Fruit fly (Drosophila melanogaster) whole organism, embryonic: Measurements from ENCODE around the gene Oatp33Eb.

ENCODE experiments used
- Antp ChIP-seq: fragments of 200-800 bp; sonication (Bioruptor generic); optimal IDR thresholded peaks from 3 replicates; lab custom pipeline; 2016; ENCODE audit warnings: missing biosample characterization, missing genetic modification characterization
- BEAF-32 ChIP-seq: fragments of 200-800 bp; sonication (Bioruptor generic); optimal IDR thresholded peaks from 3 replicates; lab custom pipeline; 2017; ENCODE audit warnings: missing biosample characterization, missing genetic modification characterization, mild to moderate bottlenecking, moderate library complexity, missing genetic modification reagents
- Bgb ChIP-seq: fragments of 200-800 bp; sonication (Bioruptor generic); IDR thresholded peaks from 2 replicates; pipeline ENCODE4 v1.3.6; 2022; ENCODE audit warnings: missing biosample characterization, missing genetic modification characterization; ENCODE audit not compliant: partially characterized antibody
- CG11093 ChIP-seq: fragments of 200-800 bp; sonication (Bioruptor generic); IDR thresholded peaks from 3 replicates; pipeline ENCODE4 v1.3.6; 2022; ENCODE audit warnings: missing biosample characterization, missing genetic modification characterization
- CG12769 ChIP-seq: fragments of 200-800 bp; sonication (Bioruptor generic); optimal IDR thresholded peaks from 2 replicates; lab custom pipeline; 2019; ENCODE audit warnings: missing biosample characterization, mild to moderate bottlenecking, missing genetic modification characterization, moderate library complexity
- CG13287 ChIP-seq: fragments of 200-800 bp; sonication (Bioruptor generic); IDR thresholded peaks from 2 replicates; pipeline ENCODE4 v1.3.6; 2022; ENCODE audit warnings: missing biosample characterization, missing genetic modification characterization; ENCODE audit not compliant: partially characterized antibody
- CG1602 ChIP-seq: fragments of 200-800 bp; sonication (Bioruptor generic); optimal IDR thresholded peaks from 3 replicates; lab custom pipeline; 2016; ENCODE audit warnings: missing biosample characterization, missing genetic modification characterization
- CG1603 ChIP-seq: fragments of 200-800 bp; sonication (Bioruptor generic); optimal IDR thresholded peaks from 2 replicates; lab custom pipeline; 2019; ENCODE audit warnings: missing biosample characterization, mild to moderate bottlenecking, missing genetic modification characterization, moderate library complexity
- CG17385 ChIP-seq: fragments of 200-800 bp; sonication (Bioruptor generic); optimal IDR thresholded peaks from 3 replicates; lab custom pipeline; 2018; ENCODE audit warnings: missing biosample characterization, mild to moderate bottlenecking, missing genetic modification characterization
- CG32767 ChIP-seq: fragments of 200-800 bp; sonication (Bioruptor generic); IDR thresholded peaks from 2 replicates; pipeline ENCODE4 v1.3.6; 2022; ENCODE audit warnings: missing biosample characterization, missing genetic modification characterization
- CG34376 ChIP-seq: fragments of 200-800 bp; sonication (Bioruptor generic); optimal IDR thresholded peaks from 2 replicates; lab custom pipeline; 2018; ENCODE audit warnings: missing biosample characterization, mild to moderate bottlenecking, missing genetic modification characterization
- CG3995 ChIP-seq: fragments of 200-800 bp; sonication (Bioruptor generic); optimal IDR thresholded peaks from 3 replicates; lab custom pipeline; 2016; ENCODE audit warnings: missing biosample characterization, missing genetic modification characterization
- CG42726 ChIP-seq: fragments of 200-800 bp; sonication (Bioruptor generic); IDR thresholded peaks from 2 replicates; pipeline ENCODE4 v1.3.6; 2022; ENCODE audit warnings: missing biosample characterization, missing genetic modification characterization; ENCODE audit not compliant: partially characterized antibody
- CG4617 ChIP-seq: fragments of 200-800 bp; sonication (Bioruptor generic); optimal IDR thresholded peaks from 3 replicates; lab custom pipeline; 2016; ENCODE audit warnings: missing biosample characterization, missing genetic modification characterization, borderline replicate concordance
- CG6813 ChIP-seq: fragments of 200-800 bp; sonication (Bioruptor generic); optimal IDR thresholded peaks from 2 replicates; lab custom pipeline; 2017; ENCODE audit warnings: missing biosample characterization, missing genetic modification characterization, mild to moderate bottlenecking, moderate library complexity, missing genetic modification reagents
- CG7786 ChIP-seq: fragments of 200-800 bp; sonication (Bioruptor generic); optimal IDR thresholded peaks from 2 replicates; lab custom pipeline; 2016; ENCODE audit warnings: missing biosample characterization, missing genetic modification characterization
- CG7963 ChIP-seq: fragments of 200-800 bp; sonication (Bioruptor generic); IDR thresholded peaks from 3 replicates; pipeline ENCODE4 v1.3.6; 2022; ENCODE audit warnings: missing biosample characterization, missing genetic modification characterization; ENCODE audit not compliant: partially characterized antibody
- CG7987 ChIP-seq: fragments of 200-800 bp; sonication (Bioruptor generic); optimal IDR thresholded peaks from 2 replicates; lab custom pipeline; 2018; ENCODE audit warnings: missing biosample characterization, mild to moderate bottlenecking, missing genetic modification characterization, moderate library complexity
- Dp ChIP-seq: fragments of 200-800 bp; sonication (Bioruptor generic); optimal IDR thresholded peaks from 2 replicates; lab custom pipeline; 2018; ENCODE audit warnings: missing biosample characterization, mild to moderate bottlenecking, missing genetic modification characterization, moderate library complexity
- Dref ChIP-seq: fragments of 200-800 bp; sonication (Bioruptor generic); IDR thresholded peaks from 2 replicates; pipeline ENCODE4 v1.3.6; 2022; ENCODE audit warnings: missing biosample characterization, missing genetic modification characterization
- Elba2 ChIP-seq: fragments of 200-800 bp; sonication (Bioruptor generic); optimal IDR thresholded peaks from 3 replicates; lab custom pipeline; 2016; ENCODE audit warnings: missing biosample characterization, missing genetic modification characterization
- Fer3 ChIP-seq: fragments of 200-800 bp; sonication (Bioruptor generic); optimal IDR thresholded peaks from 2 replicates; lab custom pipeline; 2018; ENCODE audit warnings: missing biosample characterization, mild to moderate bottlenecking, missing genetic modification characterization, moderate library complexity
- HmgD ChIP-seq: fragments of 200-800 bp; sonication (Bioruptor generic); optimal IDR thresholded peaks from 3 replicates; lab custom pipeline; 2016; ENCODE audit warnings: missing biosample characterization, missing genetic modification characterization
- HmgZ ChIP-seq: fragments of 200-800 bp; sonication (Bioruptor generic); optimal IDR thresholded peaks from 2 replicates; lab custom pipeline; 2018; ENCODE audit warnings: missing biosample characterization, mild to moderate bottlenecking, missing genetic modification characterization
- MBD-R2 ChIP-seq: fragments of 200-800 bp; sonication (Bioruptor generic); IDR thresholded peaks from 2 replicates; pipeline ENCODE4 v1.3.6; 2022; ENCODE audit warnings: missing biosample characterization, missing genetic modification characterization
- MESR4 ChIP-seq: fragments of 200-800 bp; sonication (Bioruptor generic); optimal IDR thresholded peaks from 2 replicates; lab custom pipeline; 2018; ENCODE audit warnings: missing biosample characterization, mild to moderate bottlenecking, missing genetic modification characterization, moderate library complexity
- Mad ChIP-seq: fragments of 200-800 bp; sonication (Bioruptor generic); optimal IDR thresholded peaks from 2 replicates; lab custom pipeline; 2016; ENCODE audit warnings: missing biosample characterization, missing genetic modification characterization
- NFAT ChIP-seq: fragments of 200-800 bp; sonication (Bioruptor generic); IDR thresholded peaks from 2 replicates; pipeline ENCODE4 v1.3.6; 2022; ENCODE audit warnings: missing biosample characterization, missing genetic modification characterization
- Side ChIP-seq: fragments of 200-800 bp; sonication (Bioruptor generic); optimal IDR thresholded peaks from 2 replicates; lab custom pipeline; 2016; ENCODE audit warnings: missing biosample characterization, missing genetic modification characterization
- Sin3A ChIP-seq: fragments of >200 bp; optimal IDR thresholded peaks from 2 replicates; lab custom pipeline; 2018
- Sry-δ ChIP-seq: fragments of 200-800 bp; sonication (Bioruptor generic); optimal IDR thresholded peaks from 2 replicates; lab custom pipeline; 2016; ENCODE audit warnings: missing biosample characterization, missing genetic modification characterization
- bcd ChIP-seq: fragments of 200-800 bp; sonication (Bioruptor generic); optimal IDR thresholded peaks from 2 replicates; lab custom pipeline; 2017; ENCODE audit warnings: missing biosample characterization, mild to moderate bottlenecking, missing genetic modification characterization
- bigmax ChIP-seq: fragments of 200-800 bp; sonication (Bioruptor generic); optimal IDR thresholded peaks from 2 replicates; lab custom pipeline; 2018; ENCODE audit warnings: missing biosample characterization, mild to moderate bottlenecking, missing genetic modification characterization
- br ChIP-seq: fragments of >200 bp; optimal IDR thresholded peaks from 2 replicates; lab custom pipeline; 2017
- bsh ChIP-seq, 2 experiments: fragments of 200-800 bp; sonication (Bioruptor generic); optimal IDR thresholded peaks; 2 replicates each; lab custom pipeline; 2017 to 2018; ENCODE audit warnings: mild to moderate bottlenecking in 2 of 2, missing biosample characterization in 2 of 2, missing genetic modification characterization in 2 of 2, moderate library complexity in 1 of 2
- chif ChIP-seq, 2 experiments: fragments of 200-800 bp; sonication (Bioruptor generic); optimal IDR thresholded peaks; 3 replicates each; lab custom pipeline; 2016; ENCODE audit warnings: missing biosample characterization in 2 of 2, missing genetic modification characterization in 2 of 2
- chinmo ChIP-seq: fragments of 200-800 bp; sonication (Bioruptor generic); IDR thresholded peaks from 4 replicates; pipeline ENCODE4 v1.3.6; 2022; ENCODE audit warnings: missing biosample characterization, missing genetic modification characterization; ENCODE audit not compliant: partially characterized antibody
- dm ChIP-seq: fragments of 200-800 bp; sonication (Bioruptor generic); optimal IDR thresholded peaks from 3 replicates; lab custom pipeline; 2016; ENCODE audit warnings: missing biosample characterization, missing genetic modification characterization
- fru ChIP-seq: fragments of >200 bp; optimal IDR thresholded peaks from 2 replicates; lab custom pipeline; 2017
- gce ChIP-seq: fragments of 200-800 bp; sonication (Bioruptor generic); IDR thresholded peaks from 3 replicates; pipeline ENCODE4 v1.3.6; 2022; ENCODE audit warnings: missing biosample characterization, missing genetic modification characterization
- grau ChIP-seq: fragments of 200-800 bp; optimal IDR thresholded peaks from 3 replicates; lab custom pipeline; 2019; ENCODE audit warnings: missing biosample characterization, mild to moderate bottlenecking, missing genetic modification characterization, moderate library complexity
- gro ChIP-seq: fragments of 200-800 bp; sonication (Bioruptor generic); optimal IDR thresholded peaks from 2 replicates; lab custom pipeline; 2016; ENCODE audit warnings: missing biosample characterization, missing genetic modification characterization
- hbn ChIP-seq: fragments of 200-800 bp; sonication (Bioruptor generic); IDR thresholded peaks from 2 replicates; pipeline ENCODE4 v1.3.6; 2022; ENCODE audit warnings: missing biosample characterization, missing genetic modification characterization; ENCODE audit not compliant: partially characterized antibody
- her ChIP-seq: fragments of 200-800 bp; sonication (Bioruptor generic); optimal IDR thresholded peaks from 2 replicates; lab custom pipeline; 2016; ENCODE audit warnings: missing biosample characterization, missing genetic modification characterization
- nau ChIP-seq: fragments of 200-800 bp; sonication (Bioruptor generic); optimal IDR thresholded peaks from 3 replicates; lab custom pipeline; 2017; ENCODE audit warnings: missing biosample characterization, mild to moderate bottlenecking, missing genetic modification characterization, missing genetic modification reagents
- oc ChIP-seq: fragments of 200-800 bp; sonication (Bioruptor generic); optimal IDR thresholded peaks from 2 replicates; lab custom pipeline; 2018; ENCODE audit warnings: missing biosample characterization, mild to moderate bottlenecking, missing genetic modification characterization, moderate library complexity
- pfk ChIP-seq: fragments of 200-800 bp; sonication (Bioruptor generic); optimal IDR thresholded peaks from 2 replicates; lab custom pipeline; 2018; ENCODE audit warnings: missing biosample characterization, mild to moderate bottlenecking, missing genetic modification characterization, moderate library complexity
- psq ChIP-seq: fragments of 200-800 bp; sonication (Bioruptor generic); optimal IDR thresholded peaks from 2 replicates; lab custom pipeline; 2017; ENCODE audit warnings: missing biosample characterization, missing genetic modification characterization
- pzg ChIP-seq: fragments of 200-800 bp; sonication (Bioruptor generic); optimal IDR thresholded peaks from 3 replicates; lab custom pipeline; 2018; ENCODE audit warnings: missing biosample characterization, mild to moderate bottlenecking, missing genetic modification characterization, moderate library complexity
- scrt ChIP-seq: fragments of 200-800 bp; sonication (Bioruptor generic); optimal IDR thresholded peaks from 2 replicates; lab custom pipeline; 2018; ENCODE audit warnings: missing biosample characterization, mild to moderate bottlenecking, missing genetic modification characterization, moderate library complexity
- sens ChIP-seq: fragments of 200-800 bp; sonication (Bioruptor generic); peaks from one replicate; lab custom pipeline; 2016; ENCODE audit warnings: missing biosample characterization, missing genetic modification characterization
- stwl ChIP-seq: fragments of 200-800 bp; sonication (Bioruptor generic); optimal IDR thresholded peaks from 3 replicates; lab custom pipeline; 2018; ENCODE audit warnings: missing biosample characterization, mild to moderate bottlenecking, missing genetic modification characterization, moderate library complexity
- sug ChIP-seq: fragments of 200-800 bp; optimal IDR thresholded peaks from 2 replicates; lab custom pipeline; 2019; ENCODE audit warnings: missing biosample characterization, mild to moderate bottlenecking, missing genetic modification characterization, moderate library complexity

Oatp33Eb gene

dm6 chr2L:12434535-12434938 is 13.7 kb upstream of the Oatp33Eb start, which contains the start of gene SC35 (continued):
- TF ChIP-seq CG12769 (tag; lab: Kevin White, UChicago) (peak; percentile 69), gro (peak; percentile 12), Elba2 (GFP tag; lab: Kevin White, UChicago) (no peak), fru (lab: Kevin White, UChicago) (no peak), Side (peak; percentile 2), MBD-R2 (peak; percentile 61), chif (GFP tag; optimal IDR thresholded peaks at IDR 0.05; lab: Kevin White, UChicago) (no peak), Dp (GFP tag; lab: Kevin White, UChicago) (peak; percentile 11), CG3995 (GFP tag; lab: Kevin White, UChicago) (peak; percentile 92), MESR4 (peak; percentile 96), CG1603 (tag; lab: Kevin White, UChicago) (peak; percentile 37), her (peak; percentile 14), Mad (GFP tag; lab: Kevin White, UChicago) (no peak), CG6813 (GFP tag; lab: Kevin White, UChicago) (peak; percentile 21), bigmax (peak; percentile 88), CG34376 (GFP tag; lab: Kevin White, UChicago) (no peak), Antp (GFP tag; lab: Kevin White, UChicago) (no peak), CG4617 (peak; percentile 65), hbn (GFP tag; lab: Robert Waterston, UW) (0 out of 2 replicates have a peak, but pooled peaks have one; percentile 22), Sry-δ (GFP tag; lab: Kevin White, UChicago) (peak; percentile 42), CG7987 (peak; percentile 40), CG1602 (GFP tag; lab: Kevin White, UChicago) (no peak), CG13287 (GFP tag; lab: Robert Waterston, UW) (peak; percentile 15; the same call in 1 of the 2 replicates), sens (peak; percentile 59), NFAT (peak; percentile 40), CG11093 (GFP tag; lab: Robert Waterston, UW) (no peak), stwl (tag; lab: Kevin White, UChicago) (peak; percentile 4), BEAF-32 (GFP tag; lab: Kevin White, UChicago) (peak; percentile 35), CG17385 (GFP tag; lab: Kevin White, UChicago) (peak; percentile 97), psq (GFP tag; lab: Kevin White, UChicago) (no peak), pzg (peak; percentile 82), br (lab: Kevin White, UChicago) (no peak), bsh (GFP tag; optimal IDR thresholded peaks at IDR 0.05; lab: Kevin White, UChicago) (no peak), CG7963 (GFP tag; lab: Robert Waterston, UW) (0 out of 3 replicates have a peak, but pooled peaks have one; percentile 13), Dref (peak; percentile 10; the same call in 1 of the 2 replicates), gce (GFP tag; lab: Robert Waterston, UW) (0 out of 3 replicates have a peak, but pooled peaks have one; percentile 36), CG7786 (GFP tag; lab: Kevin White, UChicago) (no peak), oc (tag; lab: Kevin White, UChicago) (no peak), Sin3A (lab: Kevin White, UChicago) (peak; percentile 27), HmgD (GFP tag; lab: Kevin White, UChicago) (peak; percentile 50), HmgZ (peak; percentile 36)

dm6 chr2L:12435428-12435827 is 12.9 kb upstream of the Oatp33Eb start:
- no peak for TF ChIP-seq bcd
- TF ChIP-seq scrt (GFP tag; lab: Kevin White, UChicago) = no peak
- no peak for TF ChIP-seq grau (tag; lab: Kevin White, UChicago)
- TF ChIP-seq CG42726 = peak; percentile 45; the same call in 1 of the 2 replicates
- peak; percentile 46 for TF ChIP-seq sug (tag; lab: Kevin White, UChicago)
- TF ChIP-seq chinmo (GFP tag; lab: Robert Waterston, UW) = 0 out of 4 replicates have a peak, but pooled peaks have one; percentile 22
- peak; percentile 40 for TF ChIP-seq dm (GFP tag; lab: Kevin White, UChicago)
- TF ChIP-seq Bgb = 0 out of 2 replicates have a peak, but pooled peaks have one; percentile 15
- TF ChIP-seq sens = peak; percentile 59
- TF ChIP-seq nau (GFP tag; lab: Kevin White, UChicago) = no peak
- TF ChIP-seq Fer3 = no peak
- TF ChIP-seq CG32767 = no peak
- TF ChIP-seq pfk = no peak
